Worm (Caenorhabditis elegans) whole organism, L4 larva: ENCODE measurements around the gene B0252.8.
A peak's percentile ranks its signal among the peaks of the same experiment; 100 is the strongest.

ENCODE experiments used
- D1046.2 ChIP-seq: fragments of 200-800 bp; sonication (Bioruptor generic); IDR thresholded peaks from 2 replicates; pipeline ENCODE4 v1.3.6; 2022; ENCODE audit warnings: missing genetic modification characterization, missing compliant biosample characterization
- F44E2.7 ChIP-seq: fragments of 200-800 bp; sonication (Bioruptor generic); IDR thresholded peaks from 2 replicates; pipeline ENCODE4 v2.1.2; 2022; ENCODE audit warnings: missing genetic modification characterization, missing compliant biosample characterization
- T26A8.4 ChIP-seq: fragments of 200-800 bp; sonication (Bioruptor generic); IDR thresholded peaks from 2 replicates; pipeline ENCODE4 v1.3.6; 2022; ENCODE audit warnings: missing genetic modification characterization, missing compliant biosample characterization
- Y105C5A.15 ChIP-seq: fragments of 200-800 bp; sonication (Bioruptor generic); IDR thresholded peaks from 2 replicates; pipeline ENCODE4 v1.3.6; 2022; ENCODE audit warnings: missing genetic modification characterization, missing compliant biosample characterization
- Y48G9A.11 ChIP-seq: fragments of 200-800 bp; sonication (Bioruptor generic); IDR thresholded peaks from 2 replicates; pipeline ENCODE4 v1.3.6; 2022; ENCODE audit warnings: missing genetic modification reagents, missing genetic modification characterization, missing compliant biosample characterization
- ama-1 ChIP-seq: fragments of 150-350 bp; optimal IDR thresholded peaks from 2 replicates; lab custom pipeline; 2014; ENCODE audit warnings: inconsistent platforms, mixed read lengths
- attf-4 ChIP-seq: sonication (generic microtip); optimal IDR thresholded peaks from 3 replicates; lab custom pipeline; 2017; ENCODE audit warnings: missing biosample characterization, missing genetic modification characterization
- ceh-28 ChIP-seq: fragments of 150-350 bp; optimal IDR thresholded peaks from 2 replicates; lab custom pipeline; 2014; ENCODE audit warnings: missing biosample characterization, missing genetic modification reagents, missing genetic modification characterization
- ceh-62 ChIP-seq: sonication (generic microtip); optimal IDR thresholded peaks from 2 replicates; lab custom pipeline; 2017; ENCODE audit warnings: missing biosample characterization, missing genetic modification characterization
- ces-1 ChIP-seq: fragments of 150-350 bp; sonication (generic microtip); optimal IDR thresholded peaks from 4 replicates; lab custom pipeline; 2014; ENCODE audit warnings: missing biosample characterization, missing genetic modification reagents, missing genetic modification characterization
- cey-2 ChIP-seq: sonication (generic microtip); optimal IDR thresholded peaks from 3 replicates; lab custom pipeline; 2017; ENCODE audit warnings: missing genetic modification characterization, mild to moderate bottlenecking, missing compliant biosample characterization, antibody characterized with exemption, borderline replicate concordance; ENCODE audit not compliant: insufficient read depth
- daf-16 ChIP-seq, 3 experiments: sonication (generic microtip); optimal IDR thresholded peaks; 2 replicates each; lab custom pipeline; 2016 to 2017; ENCODE audit warnings: missing genetic modification characterization in 3 of 3, missing genetic modification reagents in 3 of 3, mild to moderate bottlenecking in 2 of 3, missing compliant biosample characterization in 2 of 3, missing biosample characterization in 1 of 3, moderate library complexity in 1 of 3
- daf-19 ChIP-seq: fragments of 200-800 bp; sonication (Bioruptor generic); conservative IDR thresholded peaks from 2 replicates; pipeline ENCODE4 v1.3.6; 2022; ENCODE audit warnings: missing genetic modification characterization, missing compliant biosample characterization
- daf-8 ChIP-seq: fragments of 200-800 bp; sonication (Bioruptor generic); IDR thresholded peaks from 2 replicates; pipeline ENCODE4 v1.3.6; 2022; ENCODE audit warnings: missing genetic modification characterization, missing compliant biosample characterization
- dmd-9 ChIP-seq: fragments of 200-800 bp; sonication (Bioruptor generic); IDR thresholded peaks from 2 replicates; pipeline ENCODE4 v1.3.6; 2022; ENCODE audit warnings: missing genetic modification reagents, missing genetic modification characterization, missing compliant biosample characterization
- duxl-1 ChIP-seq: sonication (generic microtip); optimal IDR thresholded peaks from 2 replicates; lab custom pipeline; 2016; ENCODE audit warnings: mild to moderate bottlenecking, missing genetic modification characterization, moderate library complexity, missing compliant biosample characterization; ENCODE audit not compliant: poor library complexity
- dve-1 ChIP-seq: sonication (generic microtip); optimal IDR thresholded peaks from 2 replicates; lab custom pipeline; 2017; ENCODE audit warnings: antibody characterized with exemption, mild to moderate bottlenecking, missing genetic modification characterization, missing compliant biosample characterization; ENCODE audit not compliant: insufficient read depth
- egl-43 ChIP-seq: fragments of 200-800 bp; sonication (Bioruptor generic); IDR thresholded peaks from 2 replicates; pipeline ENCODE4 v1.3.6; 2022; ENCODE audit warnings: missing genetic modification reagents, missing genetic modification characterization, missing compliant biosample characterization
- hlh-11 ChIP-seq: fragments of 200-800 bp; sonication (Bioruptor generic); optimal IDR thresholded peaks from 2 replicates; lab custom pipeline; 2018; ENCODE audit warnings: mild to moderate bottlenecking, missing genetic modification characterization, missing compliant biosample characterization
- hmg-1.1 ChIP-seq: fragments of 200-800 bp; sonication (Bioruptor generic); IDR thresholded peaks from 2 replicates; pipeline ENCODE4 v1.3.6; 2022; ENCODE audit warnings: missing genetic modification reagents, missing genetic modification characterization, missing compliant biosample characterization
- lin-13 ChIP-seq: fragments of 150-350 bp; optimal IDR thresholded peaks from 2 replicates; lab custom pipeline; 2014; ENCODE audit warnings: missing biosample characterization, missing genetic modification reagents, missing genetic modification characterization
- lin-15B ChIP-seq: fragments of 150-350 bp; sonication (generic microtip); optimal IDR thresholded peaks from 3 replicates; lab custom pipeline; 2014; ENCODE audit warnings: missing biosample characterization, missing genetic modification characterization
- lin-29 ChIP-seq: fragments of 200-800 bp; sonication (Bioruptor generic); IDR thresholded peaks from 2 replicates; pipeline ENCODE4 v1.3.6; 2022; ENCODE audit warnings: missing genetic modification reagents, missing genetic modification characterization, missing compliant biosample characterization
- lin-38 ChIP-seq: fragments of 200-800 bp; sonication (Bioruptor generic); IDR thresholded peaks from 2 replicates; pipeline ENCODE4 v1.3.6; 2022; ENCODE audit warnings: missing genetic modification reagents, missing genetic modification characterization, missing compliant biosample characterization
- lsy-2 ChIP-seq, 2 experiments: fragments of 150-350 bp in 1 of 2; sonication (generic microtip) in 1 of 2; optimal IDR thresholded peaks; 2 replicates each; lab custom pipeline; 2014 to 2017; ENCODE audit warnings: missing biosample characterization in 2 of 2, missing genetic modification characterization in 2 of 2
- mes-2 ChIP-seq: sonication (generic microtip); optimal IDR thresholded peaks from 2 replicates; lab custom pipeline; 2016; ENCODE audit warnings: missing genotype, mild to moderate bottlenecking, missing genetic modification characterization, missing compliant biosample characterization; ENCODE audit not compliant: poor library complexity, severe bottlenecking
- mxl-3 ChIP-seq: fragments of 200-800 bp; sonication (Bioruptor generic); optimal IDR thresholded peaks from 2 replicates; lab custom pipeline; 2018; ENCODE audit warnings: mild to moderate bottlenecking, missing genetic modification characterization, missing compliant biosample characterization
- nhr-111 ChIP-seq: fragments of 200-800 bp; sonication (Bioruptor generic); optimal IDR thresholded peaks from 2 replicates; lab custom pipeline; 2018; ENCODE audit warnings: mild to moderate bottlenecking, missing genetic modification characterization, missing compliant biosample characterization
- nhr-25 ChIP-seq: sonication (generic microtip); optimal IDR thresholded peaks from 2 replicates; lab custom pipeline; 2017; ENCODE audit warnings: missing genetic modification characterization, mild to moderate bottlenecking, missing compliant biosample characterization, antibody characterized with exemption, moderate library complexity, borderline replicate concordance; ENCODE audit not compliant: insufficient read depth
- nhr-28 ChIP-seq: fragments of 150-350 bp; optimal IDR thresholded peaks from 2 replicates; lab custom pipeline; 2014; ENCODE audit warnings: missing biosample characterization, missing genetic modification characterization
- nhr-6 ChIP-seq: fragments of 150-350 bp; optimal IDR thresholded peaks from 2 replicates; lab custom pipeline; 2014; ENCODE audit warnings: missing biosample characterization, missing genetic modification characterization
- php-3 ChIP-seq: fragments of 200-800 bp; sonication (Bioruptor generic); IDR thresholded peaks from 2 replicates; pipeline ENCODE4 v1.3.6; 2022; ENCODE audit warnings: missing genetic modification reagents, missing genetic modification characterization, missing compliant biosample characterization
- pqm-1 ChIP-seq: sonication (generic microtip); optimal IDR thresholded peaks from 2 replicates; lab custom pipeline; 2017; ENCODE audit warnings: missing biosample characterization, missing genetic modification characterization
- rbr-2 ChIP-seq: sonication (generic microtip); optimal IDR thresholded peaks from 2 replicates; lab custom pipeline; 2016; ENCODE audit warnings: missing genotype, missing genetic modification characterization, missing compliant biosample characterization
- set-16 ChIP-seq: fragments of 200-800 bp; sonication (Bioruptor generic); IDR thresholded peaks from 2 replicates; pipeline ENCODE4 v1.3.6; 2022; ENCODE audit warnings: missing genetic modification reagents, missing genetic modification characterization, missing compliant biosample characterization
- snpc-4 ChIP-seq: fragments of 150-350 bp; optimal IDR thresholded peaks from 2 replicates; lab custom pipeline; 2014; ENCODE audit warnings: missing biosample characterization, missing genetic modification characterization
- spr-1 ChIP-seq: sonication (generic microtip); optimal IDR thresholded peaks from 2 replicates; lab custom pipeline; 2016; ENCODE audit warnings: mild to moderate bottlenecking, missing genetic modification characterization, missing compliant biosample characterization
- spr-3 ChIP-seq: fragments of 200-800 bp; sonication (Bioruptor generic); optimal IDR thresholded peaks from 2 replicates; lab custom pipeline; 2018; ENCODE audit warnings: mild to moderate bottlenecking, missing genetic modification characterization, missing compliant biosample characterization
- unc-130 ChIP-seq: sonication (generic microtip); optimal IDR thresholded peaks from 2 replicates; lab custom pipeline; 2016; ENCODE audit warnings: missing genetic modification reagents, missing genetic modification characterization, missing compliant biosample characterization
- unc-39 ChIP-seq: sonication (generic microtip); optimal IDR thresholded peaks from 2 replicates; lab custom pipeline; 2017; ENCODE audit warnings: missing biosample characterization, missing genetic modification characterization
- unc-62 ChIP-seq, 3 experiments: fragments of 150-350 bp in 1 of 3; sonication (generic microtip); optimal IDR thresholded peaks in 2 of 3; peaks in 1 of 3; 1 replicate in 1 of 3; 2 replicates in 2 of 3; lab custom pipeline; 2014 to 2017; ENCODE audit warnings: missing biosample characterization in 3 of 3, missing genetic modification characterization in 3 of 3, missing genetic modification reagents in 3 of 3, missing genotype in 1 of 3
- zfp-2 ChIP-seq: sonication (generic microtip); optimal IDR thresholded peaks from 2 replicates; lab custom pipeline; 2016; ENCODE audit warnings: mild to moderate bottlenecking, missing genetic modification characterization, missing compliant biosample characterization
- zip-2 ChIP-seq: fragments of 150-350 bp; optimal IDR thresholded peaks from 2 replicates; lab custom pipeline; 2014; ENCODE audit warnings: missing biosample characterization, missing genetic modification characterization
- ztf-7 ChIP-seq: fragments of 150-350 bp; optimal IDR thresholded peaks from 2 replicates; lab custom pipeline; 2014; ENCODE audit warnings: missing biosample characterization, missing genetic modification characterization

B0252.8 gene

DNA sequence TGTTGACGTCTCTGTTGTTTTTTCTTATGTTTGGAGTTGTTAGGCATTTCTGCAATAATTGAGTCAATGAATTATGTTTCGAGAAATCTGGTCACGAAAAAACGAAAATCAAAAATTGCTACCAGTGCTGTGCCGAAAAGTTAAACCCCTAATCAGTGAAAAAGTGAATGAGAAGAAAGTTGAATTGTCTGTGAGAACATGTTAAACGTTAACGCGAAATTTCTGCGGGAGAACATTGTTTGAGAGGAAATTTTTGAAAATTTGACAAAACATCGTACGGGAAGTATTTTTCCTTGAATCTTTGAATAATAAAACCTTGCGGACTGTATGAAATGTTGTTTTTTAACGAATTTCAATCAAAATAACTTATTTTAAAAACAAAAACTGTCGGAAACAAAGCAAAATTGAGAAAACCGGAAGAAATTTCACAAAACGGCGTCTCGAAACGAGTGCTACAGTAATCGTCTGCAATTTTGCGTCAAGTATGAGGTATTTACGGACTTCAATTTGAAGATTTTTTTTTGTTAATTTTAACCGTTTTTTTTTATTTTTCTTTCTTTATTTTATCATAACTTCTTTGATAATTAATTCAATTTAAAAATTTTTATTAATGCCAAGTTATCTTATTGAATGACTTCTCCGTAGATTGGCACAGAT, 22.2 kb upstream of the B0252.8 start, which contains the start of gene adal-1:
TSS of gene adal-1 (minus strand) at position 51 of the 657 bp plus-strand sequence.
- TF ChIP-seq unc-130 = no peak
- peak in 1 of 2 experiments; percentile 55 for TF ChIP-seq lsy-2 (tag; optimal IDR thresholded peaks at IDR 0.05; lab: Kevin White, UChicago)

DNA sequence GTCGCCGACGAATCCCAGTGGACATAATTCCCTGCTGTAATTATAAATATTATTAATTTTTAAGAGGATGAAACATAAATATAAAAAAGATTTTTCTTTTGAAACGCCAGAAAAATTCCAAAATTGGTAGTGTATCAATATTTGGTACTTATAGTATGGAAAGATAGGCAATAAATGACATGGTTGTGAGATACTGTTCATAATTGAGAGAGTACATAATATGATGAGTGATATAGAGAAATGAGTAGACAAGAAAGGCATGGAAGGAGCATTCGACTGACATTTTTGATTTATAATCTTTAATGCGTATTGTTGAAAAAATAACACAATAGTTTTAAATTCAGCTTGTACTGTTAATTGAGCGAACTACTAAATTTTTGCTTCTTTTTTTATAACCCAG, 18.5 kb upstream of the B0252.8 start, which contains the start of gene C44B7.11:
TSS of gene C44B7.11 (minus strand) at position 34 of the 400 bp plus-strand sequence.
- TF ChIP-seq attf-4 (no peak), nhr-25 (tag; lab: Kevin White, UChicago) (no peak), egl-43 (GFP tag; lab: Robert Waterston, UW) (no peak), snpc-4 (tag; lab: Kevin White, UChicago) (no peak), ama-1 (lab: Kevin White, UChicago) (no peak), ces-1 (no peak), cey-2 (tag; lab: Kevin White, UChicago) (no peak), pqm-1 (tag; lab: Kevin White, UChicago) (peak; percentile 64), mes-2 (tag; lab: Kevin White, UChicago) (no peak), mxl-3 (GFP tag; lab: Kevin White, UChicago) (no peak), daf-16 (GFP tag; optimal IDR thresholded peaks at IDR 0.05; lab: Kevin White, UChicago) (no peak), daf-16 (tag; optimal IDR thresholded peaks at IDR 0.05; lab: Kevin White, UChicago) (peak; percentile 32), nhr-111 (GFP tag; lab: Kevin White, UChicago) (no peak), spr-3 (GFP tag; lab: Kevin White, UChicago) (no peak), ceh-62 (tag; lab: Kevin White, UChicago) (no peak), nhr-28 (tag; lab: Kevin White, UChicago) (peak; percentile 46), Y48G9A.11 (GFP tag; lab: Robert Waterston, UW) (no peak), F44E2.7 (GFP tag; lab: Robert Waterston, UW) (no peak), dve-1 (tag; lab: Kevin White, UChicago) (peak; percentile 10), hmg-1.1 (GFP tag; lab: Robert Waterston, UW) (no peak), ceh-28 (no peak), zfp-2 (no peak), lin-29 (GFP tag; lab: Robert Waterston, UW) (no peak), daf-19 (no peak), duxl-1 (tag; lab: Kevin White, UChicago) (no peak), daf-8 (GFP tag; lab: Robert Waterston, UW) (no peak), D1046.2 (GFP tag; lab: Robert Waterston, UW) (no peak), unc-39 (tag; lab: Kevin White, UChicago) (no peak), ztf-7 (tag; lab: Kevin White, UChicago) (peak; percentile 19), spr-1 (tag; lab: Kevin White, UChicago) (no peak), php-3 (GFP tag; lab: Robert Waterston, UW) (no peak)

DNA sequence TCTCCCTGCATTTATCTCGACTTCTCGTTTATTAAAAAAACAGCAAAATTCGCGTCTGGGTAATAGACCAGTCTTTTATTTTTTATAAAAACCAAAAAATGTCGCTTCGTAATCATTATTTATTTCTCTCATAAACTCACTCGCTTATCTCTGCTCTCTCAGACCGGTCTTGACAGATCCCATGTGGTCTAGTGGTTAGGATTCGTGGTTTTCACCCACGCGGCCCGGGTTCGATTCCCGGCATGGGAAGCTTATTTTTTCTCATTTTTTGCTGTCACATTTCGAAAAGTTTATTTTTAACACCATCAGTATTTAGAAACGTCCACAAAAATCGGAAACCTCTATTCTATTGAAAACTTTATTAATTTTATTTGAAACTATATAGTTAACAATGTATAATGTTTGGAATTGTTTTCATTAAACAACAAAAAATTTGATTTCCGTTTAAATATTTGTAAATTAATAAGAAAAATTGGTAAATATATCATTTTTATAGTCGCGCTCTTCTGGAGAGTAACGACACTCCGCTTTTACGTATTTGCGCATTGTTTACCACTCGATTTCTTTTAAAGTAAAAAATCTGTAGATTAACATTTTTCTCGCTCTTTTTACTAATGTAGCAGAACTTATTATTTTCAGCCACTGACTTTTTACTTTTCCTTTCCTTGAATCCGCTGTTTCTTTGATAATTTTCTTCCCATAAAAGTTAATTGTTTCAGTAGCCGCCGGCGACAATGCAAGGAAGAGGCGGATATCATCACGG, 17.8 kb upstream of the B0252.8 start, which contains the start of gene hrpl-1:
TSS of gene hrpl-1 (plus strand) at position 713 of the 763 bp plus-strand sequence.
- TF ChIP-seq nhr-6 (tag; lab: Kevin White, UChicago) (no peak), set-16 (GFP tag; lab: Robert Waterston, UW) (no peak), dmd-9 (GFP tag; lab: Robert Waterston, UW) (no peak), lin-13 (GFP tag; lab: Kevin White, UChicago) (no peak), zip-2 (tag; lab: Kevin White, UChicago) (no peak), hlh-11 (tag; lab: Kevin White, UChicago) (peak; percentile 3), nhr-111 (GFP tag; lab: Kevin White, UChicago) (no peak), lin-38 (GFP tag; lab: Robert Waterston, UW) (peak; percentile 62), rbr-2 (tag; lab: Kevin White, UChicago) (no peak), php-3 (GFP tag; lab: Robert Waterston, UW) (0 out of 2 replicates have a peak, but pooled peaks have one; percentile 10), daf-16 (GFP tag; optimal IDR thresholded peaks at IDR 0.05; lab: Kevin White, UChicago) (peak in 1 of 2 experiments; percentile 59), daf-16 (tag; optimal IDR thresholded peaks at IDR 0.05; lab: Kevin White, UChicago) (peak; percentile 59), unc-62 (GFP tag; optimal IDR thresholded peaks at IDR 0.05 in 1 of 2; lab: Kevin White, UChicago) (peak in 1 of 2 experiments; percentile 28), unc-62 (tag; optimal IDR thresholded peaks at IDR 0.05; lab: Kevin White, UChicago) (no peak), T26A8.4 (GFP tag; lab: Robert Waterston, UW) (no peak), lin-15B (no peak), Y105C5A.15 (GFP tag; lab: Robert Waterston, UW) (no peak)
